Worm (Caenorhabditis elegans) whole organism, L3 larva: ENCODE data around the gene rom-3.

Experiments used
- R02D3.7 ChIP-seq: fragments of 150-350 bp; optimal IDR thresholded peaks from 2 replicates; lab custom pipeline; 2014; ENCODE audit warnings: missing biosample characterization, missing genetic modification characterization
- aly-2 ChIP-seq: fragments of 150-350 bp; optimal IDR thresholded peaks from 2 replicates; lab custom pipeline; 2014; ENCODE audit warnings: missing biosample characterization, missing genetic modification characterization
- ama-1 ChIP-seq: fragments of 150-350 bp; optimal IDR thresholded peaks from 2 replicates; lab custom pipeline; 2018
- ceh-16 ChIP-seq: sonication (generic microtip); optimal IDR thresholded peaks from 2 replicates; lab custom pipeline; 2017; ENCODE audit warnings: missing biosample characterization, missing genetic modification characterization
- ceh-28 ChIP-seq: fragments of 150-350 bp; optimal IDR thresholded peaks from 2 replicates; lab custom pipeline; 2014; ENCODE audit warnings: missing biosample characterization, missing genetic modification reagents, missing genetic modification characterization
- ceh-82 ChIP-seq: fragments of 150-350 bp; optimal IDR thresholded peaks from 2 replicates; lab custom pipeline; 2014; ENCODE audit warnings: missing biosample characterization, missing genetic modification characterization
- egl-27 ChIP-seq: sonication (generic microtip); optimal IDR thresholded peaks from 4 replicates; lab custom pipeline; 2017; ENCODE audit warnings: missing biosample characterization, missing genetic modification reagents, missing genetic modification characterization
- egl-5 ChIP-seq: fragments of 150-350 bp; optimal IDR thresholded peaks from 2 replicates; lab custom pipeline; 2017; ENCODE audit warnings: missing biosample characterization, missing genetic modification reagents, missing genetic modification characterization, inconsistent platforms
- elt-1 ChIP-seq: fragments of 150-350 bp; optimal IDR thresholded peaks from 2 replicates; lab custom pipeline; 2014; ENCODE audit warnings: missing biosample characterization, missing genetic modification characterization
- elt-2 ChIP-seq: sonication (generic microtip); optimal IDR thresholded peaks from 2 replicates; lab custom pipeline; 2016; ENCODE audit warnings: missing genetic modification reagents, mild to moderate bottlenecking, missing genetic modification characterization, missing compliant biosample characterization
- elt-3 ChIP-seq, 3 experiments: fragments of 150-350 bp in 1 of 3; sonication (generic microtip) in 2 of 3; optimal IDR thresholded peaks; 2 replicates in 2 of 3; 4 replicates in 1 of 3; lab custom pipeline; 2014 to 2017; ENCODE audit warnings: missing biosample characterization in 3 of 3, missing genetic modification characterization in 3 of 3
- eor-1 ChIP-seq, 2 experiments: fragments of 150-350 bp; optimal IDR thresholded peaks; 2 replicates each; lab custom pipeline; 2014 to 2018; ENCODE audit warnings: missing biosample characterization in 2 of 2, missing genetic modification characterization in 2 of 2
- fos-1 ChIP-seq: fragments of 150-350 bp; optimal IDR thresholded peaks from 2 replicates; lab custom pipeline; 2014; ENCODE audit warnings: missing biosample characterization, missing genetic modification characterization
- hmg-11 ChIP-seq: sonication (generic microtip); optimal IDR thresholded peaks from 2 replicates; lab custom pipeline; 2016; ENCODE audit warnings: missing genetic modification characterization, missing compliant biosample characterization
- jun-1 ChIP-seq: fragments of 150-350 bp; optimal IDR thresholded peaks from 2 replicates; lab custom pipeline; 2014; ENCODE audit warnings: missing biosample characterization, missing genetic modification reagents, missing genetic modification characterization
- lin-15B ChIP-seq: fragments of 150-350 bp; optimal IDR thresholded peaks from 2 replicates; lab custom pipeline; 2014; ENCODE audit warnings: missing biosample characterization, missing genetic modification characterization
- lin-39 ChIP-seq: fragments of 150-350 bp; optimal IDR thresholded peaks from 2 replicates; lab custom pipeline; 2018; ENCODE audit warnings: missing biosample characterization, missing genetic modification reagents, missing genetic modification characterization
- lsy-12 ChIP-seq: sonication (generic microtip); optimal IDR thresholded peaks from 2 replicates; lab custom pipeline; 2016; ENCODE audit warnings: mild to moderate bottlenecking, missing genetic modification characterization, missing compliant biosample characterization
- nfya-1 ChIP-seq: sonication (generic microtip); optimal IDR thresholded peaks from 2 replicates; lab custom pipeline; 2017; ENCODE audit warnings: missing genetic modification characterization, mild to moderate bottlenecking, missing compliant biosample characterization, antibody characterized with exemption, moderate library complexity; ENCODE audit not compliant: insufficient read depth
- nhr-11 ChIP-seq: fragments of 150-350 bp; optimal IDR thresholded peaks from 2 replicates; lab custom pipeline; 2014; ENCODE audit warnings: missing biosample characterization, missing genetic modification characterization
- nhr-12 ChIP-seq: fragments of 150-350 bp; optimal IDR thresholded peaks from 2 replicates; lab custom pipeline; 2014; ENCODE audit warnings: missing biosample characterization, missing genetic modification characterization
- nhr-23 ChIP-seq: fragments of 150-350 bp; optimal IDR thresholded peaks from 2 replicates; lab custom pipeline; 2014; ENCODE audit warnings: missing biosample characterization, missing genetic modification reagents, missing genetic modification characterization
- nhr-237 ChIP-seq: fragments of 150-350 bp; optimal IDR thresholded peaks from 2 replicates; lab custom pipeline; 2014; ENCODE audit warnings: missing biosample characterization, missing genetic modification characterization
- nhr-25 ChIP-seq: sonication (generic microtip); optimal IDR thresholded peaks from 2 replicates; lab custom pipeline; 2017; ENCODE audit warnings: missing biosample characterization, missing genetic modification characterization
- nhr-67 ChIP-seq: fragments of 150-350 bp; optimal IDR thresholded peaks from 2 replicates; lab custom pipeline; 2014; ENCODE audit warnings: missing biosample characterization, missing genetic modification characterization
- nhr-76 ChIP-seq: fragments of 150-350 bp; sonication (generic microtip); optimal IDR thresholded peaks from 5 replicates; lab custom pipeline; 2014; ENCODE audit warnings: missing biosample characterization, missing genetic modification characterization
- pha-4 ChIP-seq: fragments of 150-350 bp; optimal IDR thresholded peaks from 2 replicates; lab custom pipeline; 2014; ENCODE audit warnings: missing biosample characterization, missing genetic modification reagents, missing genetic modification characterization
- pqm-1 ChIP-seq: fragments of 150-350 bp; optimal IDR thresholded peaks from 2 replicates; lab custom pipeline; 2017; ENCODE audit warnings: missing biosample characterization, missing genetic modification characterization, inconsistent platforms
- sea-2 ChIP-seq: fragments of 150-350 bp; sonication (generic microtip); optimal IDR thresholded peaks from 4 replicates; lab custom pipeline; 2014; ENCODE audit warnings: missing biosample characterization, missing genetic modification reagents, missing genetic modification characterization
- skn-1 ChIP-seq: fragments of 150-350 bp; optimal IDR thresholded peaks from 2 replicates; lab custom pipeline; 2014; ENCODE audit warnings: missing biosample characterization, missing genetic modification characterization
- snpc-4 ChIP-seq: fragments of 150-350 bp; optimal IDR thresholded peaks from 2 replicates; lab custom pipeline; 2014; ENCODE audit warnings: missing biosample characterization, missing genetic modification characterization
- tbx-2 ChIP-seq: sonication (generic microtip); optimal IDR thresholded peaks from 2 replicates; lab custom pipeline; 2016; ENCODE audit warnings: mild to moderate bottlenecking, missing genetic modification characterization, missing compliant biosample characterization
- unc-39 ChIP-seq: sonication (generic microtip); optimal IDR thresholded peaks from 4 replicates; lab custom pipeline; 2017; ENCODE audit warnings: missing biosample characterization, missing genetic modification characterization
- unc-62 ChIP-seq: fragments of 150-350 bp; sonication (generic microtip); optimal IDR thresholded peaks from 4 replicates; lab custom pipeline; 2014; ENCODE audit warnings: missing biosample characterization, missing genetic modification reagents, missing genetic modification characterization
- ztf-11 ChIP-seq: fragments of 150-350 bp; optimal IDR thresholded peaks from 2 replicates; lab custom pipeline; 2014; ENCODE audit warnings: missing biosample characterization, missing genetic modification characterization
- ztf-4 ChIP-seq: fragments of 150-350 bp; optimal IDR thresholded peaks from 2 replicates; lab custom pipeline; 2014; ENCODE audit warnings: missing biosample characterization, missing genetic modification characterization

rom-3 gene

DNA sequence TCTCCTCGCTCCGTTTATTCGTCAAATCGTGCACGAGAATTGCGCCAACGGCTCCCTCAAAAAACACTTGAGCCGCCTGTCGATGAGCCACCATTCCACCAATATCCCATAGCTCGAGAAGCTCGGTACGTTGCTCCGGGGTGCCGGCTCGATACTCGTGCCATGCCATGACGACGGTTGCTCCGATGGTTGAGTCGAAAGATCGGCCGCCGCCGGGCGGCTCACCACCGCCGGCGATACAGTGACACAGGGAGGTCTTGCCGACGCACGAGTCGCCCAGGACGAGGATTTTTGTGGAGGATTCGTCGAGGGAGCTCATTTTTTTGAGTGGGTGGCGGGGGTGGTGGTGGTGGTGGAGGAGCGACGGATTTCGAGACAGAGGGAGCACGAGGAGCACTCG is 34.2 kb downstream of the rom-3 start:
- TF ChIP-seq ceh-16 (tag; lab: Kevin White, UChicago) (no peak), nhr-67 (tag; lab: Kevin White, UChicago) (no peak), nhr-237 (no peak)

DNA sequence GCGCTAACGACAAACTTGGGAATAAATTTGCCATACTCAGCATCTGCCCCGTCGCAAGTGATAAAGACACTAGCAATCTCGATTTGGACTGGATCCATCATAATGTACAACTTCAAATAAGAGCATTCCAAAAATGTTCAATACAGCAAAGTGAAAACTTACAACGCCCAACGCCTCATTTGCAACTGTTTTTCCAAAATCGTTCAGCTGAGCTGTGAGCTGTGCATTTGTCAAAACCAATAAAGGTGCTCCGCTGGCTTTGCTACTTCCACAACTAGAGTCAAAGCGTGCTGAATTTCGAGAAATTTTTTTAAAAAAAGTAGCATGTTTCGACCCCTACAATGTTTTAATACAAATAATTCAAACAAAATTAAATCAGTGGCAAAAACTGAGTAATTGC is 39.2 kb downstream of the rom-3 start, which contains the start of gene Y116A8C.49:
Gene Y116A8C.49 (minus strand): TSS at position 101 of the 400 bp plus-strand sequence.
- TF ChIP-seq nhr-76 (tag; lab: Kevin White, UChicago): no peak
- TF ChIP-seq nhr-25 (tag; lab: Kevin White, UChicago): no peak

DNA sequence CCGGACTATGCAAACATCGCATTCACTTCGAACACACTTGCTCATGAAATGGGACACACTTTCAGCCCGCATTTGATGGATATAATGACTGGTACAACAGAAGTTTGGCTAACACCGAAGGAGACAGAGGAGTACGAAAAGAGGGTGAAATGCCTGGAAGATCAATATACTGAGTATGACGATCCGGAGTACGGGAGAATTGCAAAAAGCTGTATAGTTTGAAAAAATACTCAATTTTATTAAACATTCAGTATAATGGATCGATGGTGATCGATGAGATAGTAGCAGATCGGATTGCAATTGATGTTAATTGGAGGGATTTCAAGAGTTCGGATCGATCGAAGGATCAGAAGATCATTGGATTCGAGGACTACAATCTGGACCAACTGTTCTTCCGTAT is 43.7 kb downstream of the rom-3 start:
- TF ChIP-seq nhr-25 (tag; lab: Kevin White, UChicago) (no peak), egl-27 (tag; lab: Kevin White, UChicago) (no peak), elt-2 (no peak), pha-4 (tag; lab: Kevin White, UChicago) (no peak), aly-2 (tag; lab: Kevin White, UChicago) (no peak), nhr-76 (tag; lab: Kevin White, UChicago) (no peak), nhr-12 (tag; lab: Kevin White, UChicago) (no peak), egl-5 (no peak), R02D3.7 (no peak), ama-1 (lab: Kevin White, UChicago) (no peak), lin-15B (tag; lab: Kevin White, UChicago) (no peak), skn-1 (tag; lab: Kevin White, UChicago) (no peak)

DNA sequence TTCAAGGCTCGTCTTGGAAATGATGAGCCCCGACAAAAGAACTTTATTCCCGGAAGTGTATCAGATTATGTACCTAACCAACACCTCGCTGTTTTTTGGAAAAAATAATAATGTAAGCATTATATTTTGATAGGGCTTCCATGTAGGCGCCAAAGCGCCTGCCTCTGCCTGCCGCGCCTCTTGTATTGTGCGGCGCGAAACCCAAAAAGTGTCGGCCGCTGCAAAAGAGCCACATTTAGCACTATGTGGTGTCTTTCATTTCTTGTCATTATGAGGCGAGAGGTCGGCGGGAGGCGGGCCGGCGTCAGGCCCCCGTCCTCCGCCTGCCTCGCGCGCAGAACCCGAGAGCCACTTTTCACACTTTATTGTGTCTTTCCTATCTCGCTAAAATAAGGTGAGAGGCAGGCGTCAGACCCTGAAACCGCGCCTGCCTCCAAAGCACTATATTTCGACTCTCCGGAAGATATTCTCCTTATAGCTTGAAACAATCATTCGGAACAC is 44.9 kb downstream of the rom-3 start:
- no peak for TF ChIP-seq pha-4 (tag; lab: Kevin White, UChicago)
- no peak for TF ChIP-seq ztf-4
- TF ChIP-seq unc-62: no peak
- TF ChIP-seq pqm-1 (tag; lab: Kevin White, UChicago): no peak
- no peak for TF ChIP-seq nhr-237
- no peak for TF ChIP-seq ceh-28 (tag; lab: Kevin White, UChicago)
- no peak for TF ChIP-seq nfya-1 (tag; lab: Kevin White, UChicago)
- TF ChIP-seq nhr-76 (tag; lab: Kevin White, UChicago): no peak
- TF ChIP-seq elt-1: no peak
- no peak for TF ChIP-seq aly-2 (tag; lab: Kevin White, UChicago)
- no peak for TF ChIP-seq fos-1

DNA sequence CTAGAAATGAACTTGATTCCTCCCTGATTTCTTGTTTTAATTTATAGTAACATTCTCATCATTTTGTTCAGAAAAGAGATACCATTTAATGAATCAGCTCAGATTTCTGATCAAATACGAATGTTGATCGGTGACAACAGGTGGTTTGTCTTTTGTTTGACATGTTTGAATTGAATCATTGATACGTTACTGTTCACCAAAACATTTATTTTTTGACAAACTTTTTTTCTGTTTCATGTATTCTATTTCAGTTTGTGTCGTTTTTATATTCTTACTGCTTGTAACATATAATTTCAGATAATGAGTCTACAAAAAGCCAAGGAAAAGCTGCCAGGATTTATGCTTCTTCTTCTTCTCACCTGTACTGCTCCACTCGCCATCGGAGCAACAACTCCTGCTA is 46.2 kb downstream of the rom-3 start, which contains the start of gene nep-24:
Gene nep-24 (plus strand): TSS at position 301 of the 400 bp plus-strand sequence.
- TF ChIP-seq lin-39 (no peak), ztf-11 (tag; lab: Kevin White, UChicago) (no peak), snpc-4 (tag; lab: Kevin White, UChicago) (no peak), ceh-28 (tag; lab: Kevin White, UChicago) (no peak), unc-62 (no peak), elt-3 (tag; optimal IDR thresholded peaks at IDR 0.05; lab: Kevin White, UChicago) (no peak), ceh-82 (no peak), tbx-2 (tag; lab: Kevin White, UChicago) (no peak), lsy-12 (tag; lab: Kevin White, UChicago) (no peak), nhr-67 (tag; lab: Kevin White, UChicago) (no peak)

DNA sequence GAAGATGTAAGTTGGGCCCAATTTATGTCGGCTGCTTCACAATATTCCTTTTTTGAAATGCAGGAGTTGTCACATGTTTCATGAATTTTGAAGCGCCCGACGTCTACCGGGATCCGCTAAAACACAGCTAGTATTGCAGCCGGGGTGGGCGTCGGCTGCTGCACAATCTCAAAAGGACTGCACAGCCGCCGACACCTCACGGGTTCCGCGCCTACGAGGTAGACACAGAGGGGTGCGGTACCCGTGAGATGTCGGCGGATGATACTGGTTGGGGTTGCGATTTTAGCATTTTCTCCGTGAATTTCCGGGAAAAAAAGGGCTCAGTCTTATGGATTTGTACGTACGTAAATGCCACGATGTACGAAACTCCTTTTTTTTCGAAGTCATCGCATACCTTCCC is 48.3 kb downstream of the rom-3 start:
- no peak for TF ChIP-seq nhr-67 (tag; lab: Kevin White, UChicago)
- TF ChIP-seq pha-4 (tag; lab: Kevin White, UChicago): no peak
- TF ChIP-seq sea-2 (GFP tag; lab: Kevin White, UChicago): no peak
- no peak for TF ChIP-seq eor-1 (tag; optimal IDR thresholded peaks at IDR 0.05; lab: Kevin White, UChicago)
- TF ChIP-seq hmg-11 (tag; lab: Kevin White, UChicago): no peak
- TF ChIP-seq R02D3.7: no peak
- no peak for TF ChIP-seq ceh-28 (tag; lab: Kevin White, UChicago)
- TF ChIP-seq nhr-12 (tag; lab: Kevin White, UChicago): no peak
- no peak for TF ChIP-seq nhr-23
- TF ChIP-seq skn-1 (tag; lab: Kevin White, UChicago): no peak
- no peak for TF ChIP-seq nhr-237
- no peak for TF ChIP-seq unc-39
- TF ChIP-seq jun-1 (tag; lab: Kevin White, UChicago): no peak
- no peak for TF ChIP-seq nhr-11
- no peak for TF ChIP-seq snpc-4 (tag; lab: Kevin White, UChicago)
